Worm (Caenorhabditis elegans) whole organism, mixed stage, embryonic: ENCODE data around the gene F53C11.9.

Source experiments
- M03D4.4 ChIP-seq: sonication (generic microtip); optimal IDR thresholded peaks from 2 replicates; lab custom pipeline; 2017; ENCODE audit warnings: mild to moderate bottlenecking, missing genetic modification characterization, missing compliant biosample characterization
- blmp-1 ChIP-seq: fragments of 150-350 bp; optimal IDR thresholded peaks from 2 replicates; lab custom pipeline; 2014; ENCODE audit warnings: missing biosample characterization, missing genetic modification characterization
- ceh-39 ChIP-seq: fragments of 150-350 bp; optimal IDR thresholded peaks from 2 replicates; lab custom pipeline; 2014; ENCODE audit warnings: missing biosample characterization, missing genetic modification characterization
- ceh-43 ChIP-seq: fragments of 200-800 bp; sonication (Bioruptor generic); optimal IDR thresholded peaks from 2 replicates; lab custom pipeline; 2018; ENCODE audit warnings: mild to moderate bottlenecking, missing genetic modification characterization, moderate library complexity, missing compliant biosample characterization
- ces-1 ChIP-seq: fragments of 150-350 bp; optimal IDR thresholded peaks from 2 replicates; lab custom pipeline; 2014; ENCODE audit warnings: missing biosample characterization, missing genetic modification reagents, missing genetic modification characterization
- cnd-1 ChIP-seq: fragments of 200-800 bp; sonication (Bioruptor generic); optimal IDR thresholded peaks from 2 replicates; lab custom pipeline; 2018; ENCODE audit warnings: mild to moderate bottlenecking, missing genetic modification characterization, missing compliant biosample characterization
- drap-1 ChIP-seq: fragments of 200-800 bp; sonication (Bioruptor generic); optimal IDR thresholded peaks from 3 replicates; lab custom pipeline; 2018; ENCODE audit warnings: mild to moderate bottlenecking, missing genetic modification characterization, missing compliant biosample characterization
- elt-3 ChIP-seq: fragments of 150-350 bp; optimal IDR thresholded peaks from 2 replicates; lab custom pipeline; 2014; ENCODE audit warnings: missing biosample characterization, missing genetic modification characterization
- flh-1 ChIP-seq: fragments of 200-800 bp; sonication (Bioruptor generic); optimal IDR thresholded peaks from 2 replicates; lab custom pipeline; 2018; ENCODE audit warnings: mild to moderate bottlenecking, missing genetic modification characterization, moderate library complexity, missing compliant biosample characterization
- ham-2 ChIP-seq: fragments of 200-800 bp; sonication (Bioruptor generic); optimal IDR thresholded peaks from 2 replicates; lab custom pipeline; 2018; ENCODE audit warnings: mild to moderate bottlenecking, missing genetic modification characterization, missing compliant biosample characterization
- hlh-1 ChIP-seq: fragments of 150-350 bp; optimal IDR thresholded peaks from 2 replicates; lab custom pipeline; 2014; ENCODE audit warnings: missing biosample characterization, missing genetic modification reagents, missing genetic modification characterization
- lin-13 ChIP-seq: fragments of 150-350 bp; optimal IDR thresholded peaks from 2 replicates; lab custom pipeline; 2014; ENCODE audit warnings: missing biosample characterization, missing genetic modification characterization
- lin-32 ChIP-seq: fragments of 200-800 bp; sonication (Bioruptor generic); optimal IDR thresholded peaks from 2 replicates; lab custom pipeline; 2018; ENCODE audit warnings: mild to moderate bottlenecking, missing genetic modification characterization, missing compliant biosample characterization
- lsy-2 ChIP-seq: fragments of 150-350 bp; optimal IDR thresholded peaks from 2 replicates; lab custom pipeline; 2014; ENCODE audit warnings: missing biosample characterization, missing genetic modification characterization
- mab-5 ChIP-seq: fragments of 150-350 bp; optimal IDR thresholded peaks from 2 replicates; lab custom pipeline; 2014; ENCODE audit warnings: missing biosample characterization, missing genetic modification characterization
- mep-1 ChIP-seq: fragments of 150-350 bp; optimal IDR thresholded peaks from 2 replicates; lab custom pipeline; 2017; ENCODE audit warnings: missing biosample characterization, missing genetic modification reagents, missing genetic modification characterization, inconsistent platforms
- mls-2 ChIP-seq: sonication (generic microtip); optimal IDR thresholded peaks from 2 replicates; lab custom pipeline; 2016; ENCODE audit warnings: mild to moderate bottlenecking, missing genetic modification characterization, moderate library complexity, missing compliant biosample characterization
- nhr-12 ChIP-seq: fragments of 150-350 bp; optimal IDR thresholded peaks from 2 replicates; lab custom pipeline; 2014; ENCODE audit warnings: missing biosample characterization, missing genetic modification characterization
- nhr-2 ChIP-seq: fragments of 150-350 bp; optimal IDR thresholded peaks from 2 replicates; lab custom pipeline; 2014; ENCODE audit warnings: missing biosample characterization, missing genetic modification characterization
- nhr-28 ChIP-seq: fragments of 150-350 bp; optimal IDR thresholded peaks from 2 replicates; lab custom pipeline; 2014; ENCODE audit warnings: missing biosample characterization, missing genetic modification characterization
- nhr-76 ChIP-seq: sonication (generic microtip); optimal IDR thresholded peaks from 2 replicates; lab custom pipeline; 2017; ENCODE audit warnings: missing biosample characterization, missing genetic modification characterization
- pha-4 ChIP-seq: fragments of 150-350 bp; optimal IDR thresholded peaks from 2 replicates; lab custom pipeline; 2018; ENCODE audit warnings: missing biosample characterization, missing genetic modification reagents, missing genetic modification characterization
- sem-2 ChIP-seq: fragments of 200-800 bp; sonication (Bioruptor generic); optimal IDR thresholded peaks from 2 replicates; lab custom pipeline; 2018; ENCODE audit warnings: mild to moderate bottlenecking, missing genetic modification characterization, missing compliant biosample characterization
- snpc-4 ChIP-seq: fragments of 150-350 bp; optimal IDR thresholded peaks from 2 replicates; lab custom pipeline; 2014; ENCODE audit warnings: missing biosample characterization, missing genetic modification characterization
- sptf-1 ChIP-seq: sonication (generic microtip); optimal IDR thresholded peaks from 2 replicates; lab custom pipeline; 2017; ENCODE audit warnings: mild to moderate bottlenecking, missing genetic modification characterization, moderate library complexity, missing compliant biosample characterization
- tbx-8 ChIP-seq: fragments of 200-800 bp; sonication (Bioruptor generic); optimal IDR thresholded peaks from 2 replicates; lab custom pipeline; 2018; ENCODE audit warnings: mild to moderate bottlenecking, missing genetic modification characterization, moderate library complexity, missing compliant biosample characterization
- unc-120 ChIP-seq: sonication (generic microtip); optimal IDR thresholded peaks from 2 replicates; lab custom pipeline; 2017; ENCODE audit warnings: missing genetic modification characterization, missing compliant biosample characterization; ENCODE audit not compliant: poor library complexity, severe bottlenecking
- unc-39 ChIP-seq: fragments of 150-350 bp; optimal IDR thresholded peaks from 2 replicates; lab custom pipeline; 2014; ENCODE audit warnings: missing biosample characterization, missing genetic modification characterization
- unc-62 ChIP-seq: fragments of 150-350 bp; optimal IDR thresholded peaks from 2 replicates; lab custom pipeline; 2014; ENCODE audit warnings: missing biosample characterization, missing genetic modification reagents, missing genetic modification characterization
- zip-8 ChIP-seq: fragments of 150-350 bp; optimal IDR thresholded peaks from 2 replicates; lab custom pipeline; 2014; ENCODE audit warnings: missing biosample characterization, missing genetic modification characterization
- ztf-11 ChIP-seq: fragments of 150-350 bp; optimal IDR thresholded peaks from 2 replicates; lab custom pipeline; 2014; ENCODE audit warnings: missing biosample characterization, missing genetic modification characterization

The F53C11.9 gene

ce11 chrV:13777857-13778256 is at the start of gene F53C11.9:
Gene F53C11.9, plus strand, starts transcription at chrV:13778015.
- TF ChIP-seq unc-62 (GFP tag; lab: Kevin White, UChicago) (peak; percentile 34), M03D4.4 (no peak)

ce11 chrV:13730762-13731161 is 47.1 kb upstream of the F53C11.9 start, which contains the start of gene dct-17:
Gene dct-17, minus strand, starts transcription at chrV:13730784.
- no peak for TF ChIP-seq hlh-1

DNA sequence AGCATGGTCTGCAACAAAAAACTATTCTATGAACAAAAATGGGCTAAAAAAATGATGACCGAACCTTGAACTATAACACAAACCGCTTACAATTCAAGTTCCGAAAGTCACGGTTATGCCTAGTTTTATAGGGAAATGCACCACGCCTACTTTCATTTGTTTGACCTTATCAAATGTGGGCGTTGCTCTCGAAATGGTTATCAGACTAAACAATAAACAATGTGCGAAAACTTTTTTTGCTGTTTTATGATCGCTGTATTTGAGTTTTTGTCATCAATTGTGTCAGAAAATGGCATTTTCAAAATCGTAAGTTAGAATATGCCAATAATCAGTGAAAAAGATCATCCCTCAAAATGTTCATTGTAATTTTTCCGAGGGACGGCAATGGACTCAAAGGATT is 41.7 kb upstream of the F53C11.9 start, which contains the start of gene F35E12.6:
F35E12.6 (minus strand) TSS at position 101 of the 400 bp plus-strand sequence.
- no peak for TF ChIP-seq ceh-39
- no peak for TF ChIP-seq M03D4.4
- TF ChIP-seq nhr-12 (tag; lab: Kevin White, UChicago), result no peak
- TF ChIP-seq sem-2 (GFP tag; lab: Kevin White, UChicago), result no peak
- no peak for TF ChIP-seq elt-3 (tag; lab: Kevin White, UChicago)
- no peak for TF ChIP-seq mls-2 (tag; lab: Kevin White, UChicago)
- TF ChIP-seq mab-5 (tag; lab: Kevin White, UChicago), result no peak
- no peak for TF ChIP-seq cnd-1 (tag; lab: Kevin White, UChicago)
- TF ChIP-seq unc-62 (GFP tag; lab: Kevin White, UChicago), result no peak
- TF ChIP-seq unc-39, result no peak
- TF ChIP-seq lin-13 (tag; lab: Kevin White, UChicago), result no peak
- TF ChIP-seq unc-120 (tag; lab: Kevin White, UChicago), result no peak
- no peak for TF ChIP-seq nhr-76
- TF ChIP-seq ces-1, result no peak
- TF ChIP-seq ztf-11 (tag; lab: Kevin White, UChicago), result no peak
- no peak for TF ChIP-seq sptf-1 (tag; lab: Kevin White, UChicago)
- TF ChIP-seq, all 35 proteins: peak for 0

DNA sequence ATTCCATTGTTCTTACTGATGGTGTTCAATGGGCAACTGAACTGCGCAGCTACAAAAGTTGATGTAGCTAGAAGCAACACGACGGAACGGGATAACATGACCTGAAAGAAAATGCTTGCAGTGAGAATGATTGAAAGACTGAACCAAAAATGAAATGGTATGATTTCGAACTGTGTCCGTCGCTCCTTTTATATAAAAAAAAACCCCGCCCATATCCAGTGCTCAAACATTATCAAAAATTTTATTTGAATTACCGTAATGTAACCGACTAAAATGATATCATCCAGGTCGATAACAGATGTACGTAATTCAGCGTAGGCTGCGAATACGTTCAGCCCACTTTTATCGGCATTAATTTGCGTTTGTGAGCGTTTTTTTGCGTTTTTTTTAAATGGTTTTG is 39.4 kb upstream of the F53C11.9 start, which contains the start of gene irg-5:
irg-5 (minus strand) TSS at position 101 of the 400 bp plus-strand sequence.
- no peak for TF ChIP-seq nhr-2
- TF ChIP-seq drap-1, result no peak
- TF ChIP-seq M03D4.4, result no peak
- TF ChIP-seq lin-32 (GFP tag; lab: Kevin White, UChicago), result no peak
- no peak for TF ChIP-seq lsy-2 (tag; lab: Kevin White, UChicago)
- no peak for TF ChIP-seq sem-2 (GFP tag; lab: Kevin White, UChicago)
- no peak for TF ChIP-seq mep-1 (tag; lab: Kevin White, UChicago)
- TF ChIP-seq flh-1, result no peak
- TF ChIP-seq nhr-28 (tag; lab: Kevin White, UChicago), result no peak
- no peak for TF ChIP-seq ceh-39
- no peak for TF ChIP-seq blmp-1
- TF ChIP-seq, all 35 proteins: peak for 0

- TF ChIP-seq nhr-12 (tag; lab: Kevin White, UChicago) (no peak), unc-62 (GFP tag; lab: Kevin White, UChicago) (no peak), mep-1 (tag; lab: Kevin White, UChicago) (no peak), flh-1 (no peak), mab-5 (tag; lab: Kevin White, UChicago) (no peak), cnd-1 (tag; lab: Kevin White, UChicago) (no peak), lin-13 (tag; lab: Kevin White, UChicago) (no peak), tbx-8 (GFP tag; lab: Kevin White, UChicago) (no peak), ceh-43 (GFP tag; lab: Kevin White, UChicago) (no peak), ztf-11 (tag; lab: Kevin White, UChicago) (no peak), ham-2 (GFP tag; lab: Kevin White, UChicago) (no peak), zip-8 (tag; lab: Kevin White, UChicago) (no peak), unc-39 (no peak), snpc-4 (tag; lab: Kevin White, UChicago) (no peak)
Observed at ce11 chrV:13739901-13740300, 37.9 kb upstream of the F53C11.9 start.

DNA sequence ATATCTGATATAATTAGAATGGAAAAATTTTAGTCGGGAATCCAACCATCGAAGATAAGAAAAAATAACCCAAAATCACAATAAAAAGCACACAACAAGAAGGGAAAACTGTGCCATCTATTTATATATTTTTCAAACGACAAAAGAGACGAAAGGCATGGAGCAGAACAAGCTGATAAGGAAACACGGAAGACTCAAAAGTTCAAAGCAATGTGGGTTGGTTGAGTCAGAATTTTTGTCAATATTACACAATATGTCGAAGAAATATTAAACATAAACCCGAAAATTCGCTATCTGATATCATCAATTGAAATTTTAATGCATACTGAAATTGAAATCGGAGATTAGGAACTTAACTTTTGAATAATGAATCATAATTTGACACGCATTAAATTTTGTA is 32.9 kb upstream of the F53C11.9 start, which contains the start of gene F35E12.9:
F35E12.9 (minus strand) TSS at position 227 of the 400 bp plus-strand sequence.
- no peak for TF ChIP-seq ceh-39
- no peak for TF ChIP-seq sptf-1 (tag; lab: Kevin White, UChicago)
- no peak for TF ChIP-seq drap-1
- TF ChIP-seq pha-4 (tag; lab: Kevin White, UChicago), result no peak
- no peak for TF ChIP-seq unc-62 (GFP tag; lab: Kevin White, UChicago)
- no peak for TF ChIP-seq nhr-12 (tag; lab: Kevin White, UChicago)
